Worm (Caenorhabditis elegans): Measurements from ENCODE around the gene H06H21.11.
"Not testable (repeated sequence)": the region's sequence is repeated elsewhere in the genome, so short reads cannot be mapped to it uniquely, and the experiment has no call there.

Gene H06H21.11

DNA sequence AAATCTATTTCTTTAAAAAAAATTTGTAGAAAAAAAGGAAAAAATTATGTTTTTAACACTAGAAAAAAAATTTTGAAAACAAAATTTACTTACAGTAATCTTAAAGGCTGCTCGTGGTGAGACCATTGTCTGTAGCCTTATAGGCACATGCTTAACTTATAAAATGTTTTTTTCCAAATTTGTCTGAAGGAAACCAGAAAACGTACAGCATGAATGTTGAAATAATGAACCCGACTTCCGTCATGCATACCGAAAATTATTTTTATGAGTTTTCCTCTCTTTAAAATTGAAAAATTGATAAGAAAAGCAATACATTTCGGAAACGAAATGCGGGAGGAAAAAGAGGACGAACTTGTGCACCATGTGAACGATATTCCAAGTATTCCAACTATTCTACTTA lies 35.3 kb downstream of the H06H21.11 start, which contains the start of gene R11E3.2:
R11E3.2 (plus strand) TSS at position 301 of the 400 bp plus-strand sequence.
- TF ChIP-seq atf-7 (tag; optimal IDR thresholded peaks at IDR 0.05), result no peak
- TF ChIP-seq nhr-80 (tag; optimal IDR thresholded peaks at IDR 0.05), result peak; percentile 4

DNA sequence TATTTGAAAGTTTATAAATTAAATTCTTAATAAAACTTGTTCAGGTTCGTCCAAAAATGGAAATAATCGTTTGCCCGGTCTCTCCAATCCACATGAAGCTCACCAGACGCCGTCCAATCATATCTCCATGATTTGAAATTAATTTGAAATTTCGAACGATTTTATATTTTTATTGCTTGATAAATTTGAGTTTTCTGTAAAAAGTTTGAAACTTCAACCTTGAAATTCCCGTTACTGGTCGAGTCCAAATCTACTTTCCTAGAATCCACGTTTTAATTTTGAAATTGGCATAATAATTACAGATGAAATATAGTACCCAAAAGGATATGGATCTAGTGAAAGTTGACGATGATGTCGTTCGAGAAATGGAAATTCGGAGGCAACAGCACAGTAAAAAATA lies 42.7 kb downstream of the H06H21.11 start, which contains the start of gene npp-26:
npp-26 (plus strand) TSS at position 301 of the 400 bp plus-strand sequence.
- TF ChIP-seq ztf-18 (tag; optimal IDR thresholded peaks at IDR 0.05), result no peak
- TF ChIP-seq snpc-3.4 (tag; optimal IDR thresholded peaks at IDR 0.05), result no peak
- no peak for TF ChIP-seq madf-6 (GFP tag; IDR thresholded peaks at IDR 0.05)
- TF ChIP-seq lin-40 (tag; optimal IDR thresholded peaks at IDR 0.05), result no peak
- TF ChIP-seq mes-4 (tag; optimal IDR thresholded peaks at IDR 0.05), result no peak
- TF ChIP-seq nhr-179 (tag; optimal IDR thresholded peaks at IDR 0.05), result no peak
- TF ChIP-seq C17E4.6 (GFP tag; IDR thresholded peaks at IDR 0.05), result no peak
- no peak for TF ChIP-seq bed-1 (GFP tag; IDR thresholded peaks at IDR 0.05)
- no peak for TF ChIP-seq nfya-1 (tag; optimal IDR thresholded peaks at IDR 0.05; ENCODE audit: borderline replicate concordance, insufficient read depth)
- TF ChIP-seq somi-1 (GFP tag; optimal IDR thresholded peaks at IDR 0.05), result no peak

DNA sequence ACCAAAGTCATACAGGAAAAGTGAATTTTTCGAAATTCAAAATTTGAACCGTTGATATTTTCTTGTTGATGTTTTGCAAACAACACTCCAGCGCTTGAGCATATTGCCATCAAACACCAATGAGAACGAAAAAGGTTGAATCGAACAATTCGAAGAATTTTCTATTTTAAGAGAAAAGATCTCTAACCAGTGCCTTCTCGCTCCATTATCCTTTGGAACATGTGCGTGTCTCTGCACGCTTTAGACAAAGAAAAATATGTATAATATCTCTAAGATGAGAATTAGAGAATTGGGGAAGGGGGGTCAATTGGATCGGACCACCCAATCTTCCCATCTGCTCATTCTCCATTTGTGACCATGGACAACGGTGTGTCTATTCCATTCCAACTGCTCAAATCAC lies 43.3 kb downstream of the H06H21.11 start, which contains the start of gene Y17G9B.2:
Y17G9B.2 (plus strand) TSS at position 301 of the 400 bp plus-strand sequence.
- TF ChIP-seq atf-7 (tag; optimal IDR thresholded peaks at IDR 0.05) (no peak), B0261.1 (tag; optimal IDR thresholded peaks at IDR 0.05) (no peak), snpc-1.1 (tag; optimal IDR thresholded peaks at IDR 0.05; ENCODE audit: insufficient read depth) (no peak), cebp-2 (GFP tag; IDR thresholded peaks at IDR 0.05) (no peak), lsy-27 (tag; optimal IDR thresholded peaks at IDR 0.05; ENCODE audit: borderline replicate concordance, insufficient read depth) (no peak), C17E4.6 (GFP tag; IDR thresholded peaks at IDR 0.05) (no peak), Y56A3A.18 (GFP tag; IDR thresholded peaks at IDR 0.05) (no peak), ceh-40 (GFP tag; IDR thresholded peaks at IDR 0.05) (no peak), F57C9.4 (tag; optimal IDR thresholded peaks at IDR 0.05) (no peak), F10E7.11 (tag; optimal IDR thresholded peaks at IDR 0.05) (no peak), mes-4 (tag; optimal IDR thresholded peaks at IDR 0.05) (no peak), pbrm-1 (GFP tag; IDR thresholded peaks at IDR 0.05) (no peak), ceh-58 (GFP tag; IDR thresholded peaks at IDR 0.05) (no peak), lir-1 (GFP tag; conservative IDR thresholded peaks at IDR 0.05) (no peak), tlf-1 (GFP tag; optimal IDR thresholded peaks at IDR 0.05) (no peak), pha-4 (tag; optimal IDR thresholded peaks at IDR 0.05) (no peak), ztf-3 (GFP tag; optimal IDR thresholded peaks at IDR 0.05) (no peak), B0019.2 (GFP tag; conservative IDR thresholded peaks at IDR 0.05) (no peak), T26A5.8 (tag; optimal IDR thresholded peaks at IDR 0.05) (no peak)

DNA sequence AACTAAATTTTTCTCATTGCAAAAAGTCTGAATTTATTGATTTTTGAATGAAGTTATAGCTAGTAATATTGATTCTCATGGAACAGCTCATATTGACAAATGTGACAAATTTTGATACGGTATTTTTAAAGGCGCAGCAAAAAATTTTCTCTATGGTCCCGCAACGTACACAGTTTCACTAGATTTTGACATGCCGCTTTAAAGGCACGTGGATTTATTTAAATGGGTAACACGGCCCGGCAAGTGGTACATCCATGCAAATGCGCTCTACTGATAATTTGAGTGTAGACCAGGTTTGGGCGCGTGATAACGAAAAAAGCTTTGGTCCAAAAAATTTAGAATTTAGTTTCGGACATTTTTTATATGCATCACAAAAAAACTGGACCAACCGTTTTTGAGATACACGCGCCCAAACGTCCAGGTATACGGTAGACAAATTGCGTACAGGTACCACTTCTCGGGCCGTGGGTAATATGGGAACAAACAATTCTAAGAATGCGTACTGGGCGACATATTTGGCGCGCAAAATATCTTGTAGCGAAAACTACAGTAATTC lies 44.1 kb downstream of the H06H21.11 start:
- TF ChIP-seq hmg-1.2 (GFP tag; IDR thresholded peaks at IDR 0.05), result peak; percentile 26; the same call in 1 of the 2 replicates
- TF ChIP-seq snpc-4 (GFP tag; optimal IDR thresholded peaks at IDR 0.05), result not testable (repeated sequence)
- TF ChIP-seq snpc-4 (tag; optimal IDR thresholded peaks at IDR 0.05), result peak in 1 of 4 experiments; percentile 39
- TF ChIP-seq F33H1.4 (GFP tag; IDR thresholded peaks at IDR 0.05), result peak; percentile 49
- peak; percentile 52 for TF ChIP-seq lsl-1 (GFP tag; optimal IDR thresholded peaks at IDR 0.05)
- TF ChIP-seq madf-6 (GFP tag; IDR thresholded peaks at IDR 0.05), result peak; percentile 75
- peak; percentile 17 for TF ChIP-seq xnd-1 (tag; optimal IDR thresholded peaks at IDR 0.05)
- TF ChIP-seq mcd-1 (GFP tag; IDR thresholded peaks at IDR 0.05), result peak; percentile 70

Measured in whole organism, young adult.